Worm (Caenorhabditis elegans) whole organism, L3 larva: ENCODE data around the gene C52B9.10.
A peak's percentile ranks its signal among the peaks of the same experiment; 100 is the strongest.

Experiments used
- R02D3.7 ChIP-seq: fragments of 150-350 bp; optimal IDR thresholded peaks from 2 replicates; lab custom pipeline; 2014; ENCODE audit warnings: missing biosample characterization, missing genetic modification characterization
- ZK546.5 ChIP-seq: sonication (generic microtip); optimal IDR thresholded peaks from 2 replicates; lab custom pipeline; 2017; ENCODE audit warnings: missing biosample characterization, missing genetic modification characterization
- aly-2 ChIP-seq: fragments of 150-350 bp; optimal IDR thresholded peaks from 2 replicates; lab custom pipeline; 2014; ENCODE audit warnings: missing biosample characterization, missing genetic modification characterization
- ama-1 ChIP-seq: fragments of 150-350 bp; optimal IDR thresholded peaks from 2 replicates; lab custom pipeline; 2018
- ceh-16 ChIP-seq: sonication (generic microtip); optimal IDR thresholded peaks from 2 replicates; lab custom pipeline; 2017; ENCODE audit warnings: missing biosample characterization, missing genetic modification characterization
- ceh-28 ChIP-seq: fragments of 150-350 bp; optimal IDR thresholded peaks from 2 replicates; lab custom pipeline; 2014; ENCODE audit warnings: missing biosample characterization, missing genetic modification reagents, missing genetic modification characterization
- ceh-82 ChIP-seq: fragments of 150-350 bp; optimal IDR thresholded peaks from 2 replicates; lab custom pipeline; 2014; ENCODE audit warnings: missing biosample characterization, missing genetic modification characterization
- ceh-9 ChIP-seq: sonication (generic microtip); optimal IDR thresholded peaks from 2 replicates; lab custom pipeline; 2018; ENCODE audit warnings: missing biosample characterization, missing genetic modification characterization
- daf-12 ChIP-seq: fragments of 150-350 bp; optimal IDR thresholded peaks from 2 replicates; lab custom pipeline; 2014; ENCODE audit warnings: missing biosample characterization, missing genetic modification reagents, missing genetic modification characterization
- egl-27 ChIP-seq: sonication (generic microtip); optimal IDR thresholded peaks from 4 replicates; lab custom pipeline; 2017; ENCODE audit warnings: missing biosample characterization, missing genetic modification reagents, missing genetic modification characterization
- egl-5 ChIP-seq: fragments of 150-350 bp; optimal IDR thresholded peaks from 2 replicates; lab custom pipeline; 2017; ENCODE audit warnings: missing biosample characterization, missing genetic modification reagents, missing genetic modification characterization, inconsistent platforms
- elt-1 ChIP-seq: fragments of 150-350 bp; optimal IDR thresholded peaks from 2 replicates; lab custom pipeline; 2014; ENCODE audit warnings: missing biosample characterization, missing genetic modification characterization
- elt-2 ChIP-seq: sonication (generic microtip); optimal IDR thresholded peaks from 2 replicates; lab custom pipeline; 2016; ENCODE audit warnings: missing genetic modification reagents, mild to moderate bottlenecking, missing genetic modification characterization, missing compliant biosample characterization
- elt-3 ChIP-seq, 3 experiments: fragments of 150-350 bp in 1 of 3; sonication (generic microtip) in 2 of 3; optimal IDR thresholded peaks; 2 replicates in 2 of 3; 4 replicates in 1 of 3; lab custom pipeline; 2014 to 2017; ENCODE audit warnings: missing biosample characterization in 3 of 3, missing genetic modification characterization in 3 of 3
- eor-1 ChIP-seq, 2 experiments: fragments of 150-350 bp; optimal IDR thresholded peaks; 2 replicates each; lab custom pipeline; 2014 to 2018; ENCODE audit warnings: missing biosample characterization in 2 of 2, missing genetic modification characterization in 2 of 2
- fkh-10 ChIP-seq: sonication (generic microtip); optimal IDR thresholded peaks from 2 replicates; lab custom pipeline; 2017; ENCODE audit warnings: missing biosample characterization, missing genetic modification reagents, missing genetic modification characterization
- fkh-2 ChIP-seq: fragments of 150-350 bp; optimal IDR thresholded peaks from 2 replicates; lab custom pipeline; 2014; ENCODE audit warnings: missing biosample characterization, missing genetic modification reagents, missing genetic modification characterization
- fos-1 ChIP-seq: fragments of 150-350 bp; optimal IDR thresholded peaks from 2 replicates; lab custom pipeline; 2014; ENCODE audit warnings: missing biosample characterization, missing genetic modification characterization
- hmg-11 ChIP-seq: sonication (generic microtip); optimal IDR thresholded peaks from 2 replicates; lab custom pipeline; 2016; ENCODE audit warnings: missing genetic modification characterization, missing compliant biosample characterization
- jun-1 ChIP-seq: fragments of 150-350 bp; optimal IDR thresholded peaks from 2 replicates; lab custom pipeline; 2014; ENCODE audit warnings: missing biosample characterization, missing genetic modification reagents, missing genetic modification characterization
- lin-15B ChIP-seq: fragments of 150-350 bp; optimal IDR thresholded peaks from 2 replicates; lab custom pipeline; 2014; ENCODE audit warnings: missing biosample characterization, missing genetic modification characterization
- lin-39 ChIP-seq: fragments of 150-350 bp; optimal IDR thresholded peaks from 2 replicates; lab custom pipeline; 2018; ENCODE audit warnings: missing biosample characterization, missing genetic modification reagents, missing genetic modification characterization
- lsy-12 ChIP-seq: sonication (generic microtip); optimal IDR thresholded peaks from 2 replicates; lab custom pipeline; 2016; ENCODE audit warnings: mild to moderate bottlenecking, missing genetic modification characterization, missing compliant biosample characterization
- mdl-1 ChIP-seq: fragments of 150-350 bp; optimal IDR thresholded peaks from 2 replicates; lab custom pipeline; 2014; ENCODE audit warnings: missing biosample characterization, missing genetic modification characterization
- mml-1 ChIP-seq: fragments of 150-350 bp; sonication (generic microtip); optimal IDR thresholded peaks from 3 replicates; lab custom pipeline; 2014; ENCODE audit warnings: missing biosample characterization, missing genetic modification characterization
- nfya-1 ChIP-seq: sonication (generic microtip); optimal IDR thresholded peaks from 2 replicates; lab custom pipeline; 2017; ENCODE audit warnings: missing genetic modification characterization, mild to moderate bottlenecking, missing compliant biosample characterization, antibody characterized with exemption, moderate library complexity; ENCODE audit not compliant: insufficient read depth
- nhr-11 ChIP-seq: fragments of 150-350 bp; optimal IDR thresholded peaks from 2 replicates; lab custom pipeline; 2014; ENCODE audit warnings: missing biosample characterization, missing genetic modification characterization
- nhr-12 ChIP-seq: fragments of 150-350 bp; optimal IDR thresholded peaks from 2 replicates; lab custom pipeline; 2014; ENCODE audit warnings: missing biosample characterization, missing genetic modification characterization
- nhr-23 ChIP-seq: fragments of 150-350 bp; optimal IDR thresholded peaks from 2 replicates; lab custom pipeline; 2014; ENCODE audit warnings: missing biosample characterization, missing genetic modification reagents, missing genetic modification characterization
- nhr-237 ChIP-seq: fragments of 150-350 bp; optimal IDR thresholded peaks from 2 replicates; lab custom pipeline; 2014; ENCODE audit warnings: missing biosample characterization, missing genetic modification characterization
- nhr-25 ChIP-seq: sonication (generic microtip); optimal IDR thresholded peaks from 2 replicates; lab custom pipeline; 2017; ENCODE audit warnings: missing biosample characterization, missing genetic modification characterization
- nhr-28 ChIP-seq: fragments of 150-350 bp; optimal IDR thresholded peaks from 2 replicates; lab custom pipeline; 2014; ENCODE audit warnings: missing biosample characterization, missing genetic modification characterization
- nhr-43 ChIP-seq: sonication (generic microtip); optimal IDR thresholded peaks from 2 replicates; lab custom pipeline; 2016; ENCODE audit warnings: mild to moderate bottlenecking, missing genetic modification characterization, missing compliant biosample characterization; ENCODE audit not compliant: poor library complexity, severe bottlenecking
- nhr-67 ChIP-seq: fragments of 150-350 bp; optimal IDR thresholded peaks from 2 replicates; lab custom pipeline; 2014; ENCODE audit warnings: missing biosample characterization, missing genetic modification characterization
- nhr-76 ChIP-seq: fragments of 150-350 bp; sonication (generic microtip); optimal IDR thresholded peaks from 5 replicates; lab custom pipeline; 2014; ENCODE audit warnings: missing biosample characterization, missing genetic modification characterization
- nhr-77 ChIP-seq: fragments of 150-350 bp; optimal IDR thresholded peaks from 2 replicates; lab custom pipeline; 2014; ENCODE audit warnings: missing biosample characterization, missing genetic modification characterization
- pha-4 ChIP-seq: fragments of 150-350 bp; optimal IDR thresholded peaks from 2 replicates; lab custom pipeline; 2014; ENCODE audit warnings: missing biosample characterization, missing genetic modification reagents, missing genetic modification characterization
- pqm-1 ChIP-seq: fragments of 150-350 bp; optimal IDR thresholded peaks from 2 replicates; lab custom pipeline; 2017; ENCODE audit warnings: missing biosample characterization, missing genetic modification characterization, inconsistent platforms
- sea-2 ChIP-seq: fragments of 150-350 bp; sonication (generic microtip); optimal IDR thresholded peaks from 4 replicates; lab custom pipeline; 2014; ENCODE audit warnings: missing biosample characterization, missing genetic modification reagents, missing genetic modification characterization
- snpc-4 ChIP-seq: fragments of 150-350 bp; optimal IDR thresholded peaks from 2 replicates; lab custom pipeline; 2014; ENCODE audit warnings: missing biosample characterization, missing genetic modification characterization
- tbx-2 ChIP-seq: sonication (generic microtip); optimal IDR thresholded peaks from 2 replicates; lab custom pipeline; 2016; ENCODE audit warnings: mild to moderate bottlenecking, missing genetic modification characterization, missing compliant biosample characterization
- unc-39 ChIP-seq: sonication (generic microtip); optimal IDR thresholded peaks from 4 replicates; lab custom pipeline; 2017; ENCODE audit warnings: missing biosample characterization, missing genetic modification characterization
- unc-62 ChIP-seq: fragments of 150-350 bp; sonication (generic microtip); optimal IDR thresholded peaks from 4 replicates; lab custom pipeline; 2014; ENCODE audit warnings: missing biosample characterization, missing genetic modification reagents, missing genetic modification characterization
- zag-1 ChIP-seq: fragments of 150-350 bp; optimal IDR thresholded peaks from 2 replicates; lab custom pipeline; 2014; ENCODE audit warnings: missing biosample characterization, missing genetic modification characterization
- ztf-11 ChIP-seq: fragments of 150-350 bp; optimal IDR thresholded peaks from 2 replicates; lab custom pipeline; 2014; ENCODE audit warnings: missing biosample characterization, missing genetic modification characterization
- ztf-4 ChIP-seq: fragments of 150-350 bp; optimal IDR thresholded peaks from 2 replicates; lab custom pipeline; 2014; ENCODE audit warnings: missing biosample characterization, missing genetic modification characterization

C52B9.10 gene

DNA sequence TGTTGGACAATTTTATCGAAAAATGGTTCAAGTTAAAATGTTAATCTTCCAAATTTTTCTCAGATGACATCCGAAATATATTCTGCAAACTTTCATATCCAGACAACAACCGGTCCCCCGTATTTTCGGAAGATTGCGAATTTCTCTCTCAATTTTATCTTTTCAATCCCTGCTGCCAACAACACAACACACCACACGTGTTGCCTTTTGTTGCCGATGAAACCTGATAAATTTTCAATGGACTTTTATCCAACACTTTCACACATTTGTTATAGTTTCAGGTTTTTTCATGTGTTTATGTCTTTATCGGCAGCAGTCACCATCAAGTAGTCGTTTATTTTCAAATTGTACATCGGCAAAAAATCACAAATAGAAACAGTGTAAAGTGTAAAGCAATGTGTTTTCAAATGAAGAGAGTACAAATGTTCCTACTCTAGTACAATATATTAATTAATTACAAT, 27.4 kb upstream of the C52B9.10 start:
- TF ChIP-seq elt-1 (tag; lab: Kevin White, UChicago) (no peak), egl-27 (no peak), snpc-4 (tag; lab: Kevin White, UChicago) (no peak), lsy-12 (peak; percentile 2), pqm-1 (tag; lab: Kevin White, UChicago) (peak; percentile 71), lin-15B (tag; lab: Kevin White, UChicago) (no peak), ceh-82 (no peak), aly-2 (tag; lab: Kevin White, UChicago) (no peak), nhr-23 (no peak), hmg-11 (tag; lab: Kevin White, UChicago) (no peak), nhr-12 (tag; lab: Kevin White, UChicago) (no peak), ZK546.5 (tag; lab: Kevin White, UChicago) (no peak), nhr-28 (no peak), ama-1 (lab: Kevin White, UChicago) (peak; percentile 95), tbx-2 (no peak), unc-39 (tag; lab: Kevin White, UChicago) (no peak), eor-1 (tag; optimal IDR thresholded peaks at IDR 0.05; lab: Kevin White, UChicago) (no peak), ceh-16 (tag; lab: Kevin White, UChicago) (no peak), daf-12 (no peak), elt-3 (tag; optimal IDR thresholded peaks at IDR 0.05; lab: Kevin White, UChicago) (no peak), nfya-1 (peak; percentile 38), sea-2 (GFP tag; lab: Kevin White, UChicago) (no peak), elt-2 (tag; lab: Kevin White, UChicago) (peak; percentile 53), egl-5 (tag; lab: Kevin White, UChicago) (no peak), nhr-43 (peak; percentile 68), unc-62 (GFP tag; lab: Kevin White, UChicago) (no peak), nhr-25 (tag; lab: Kevin White, UChicago) (peak; percentile 43), fkh-10 (no peak), fos-1 (tag; lab: Kevin White, UChicago) (no peak), nhr-237 (tag; lab: Kevin White, UChicago) (no peak), nhr-11 (tag; lab: Kevin White, UChicago) (no peak), ceh-9 (no peak), nhr-67 (no peak), lin-39 (tag; lab: Kevin White, UChicago) (no peak), jun-1 (tag; lab: Kevin White, UChicago) (no peak), pha-4 (tag; lab: Kevin White, UChicago) (peak; percentile 17), R02D3.7 (tag; lab: Kevin White, UChicago) (no peak), mdl-1 (tag; lab: Kevin White, UChicago) (no peak), fkh-2 (tag; lab: Kevin White, UChicago) (no peak), zag-1 (tag; lab: Kevin White, UChicago) (no peak), nhr-76 (tag; lab: Kevin White, UChicago) (no peak), ceh-28 (tag; lab: Kevin White, UChicago) (no peak), mml-1 (no peak), ztf-11 (tag; lab: Kevin White, UChicago) (no peak), nhr-77 (no peak), ztf-4 (no peak)
